Worm (Caenorhabditis elegans) whole organism, L1 larva: ENCODE data around the gene lgc-6.

Experiments
- ceh-8 ChIP-seq: fragments of 200-800 bp; sonication (Bioruptor generic); optimal IDR thresholded peaks from 2 replicates; lab custom pipeline; 2018; ENCODE audit warnings: mild to moderate bottlenecking, missing genetic modification characterization, moderate library complexity, missing compliant biosample characterization
- ceh-90 ChIP-seq: sonication (generic microtip); optimal IDR thresholded peaks from 2 replicates; lab custom pipeline; 2016; ENCODE audit warnings: missing genetic modification characterization, missing compliant biosample characterization
- fkh-10 ChIP-seq: sonication (generic microtip); optimal IDR thresholded peaks from 2 replicates; lab custom pipeline; 2017; ENCODE audit warnings: missing biosample characterization, missing genetic modification reagents, missing genetic modification characterization
- mdl-1 ChIP-seq, 2 experiments: fragments of 150-350 bp; optimal IDR thresholded peaks; 2 replicates each; lab custom pipeline; 2014 to 2017; ENCODE audit warnings: missing biosample characterization in 2 of 2, missing genetic modification characterization in 2 of 2, inconsistent platforms in 1 of 2
- snpc-4 ChIP-seq: fragments of 150-350 bp; optimal IDR thresholded peaks from 2 replicates; lab custom pipeline; 2014; ENCODE audit warnings: missing biosample characterization, missing genetic modification characterization
- unc-86 ChIP-seq: sonication (generic microtip); optimal IDR thresholded peaks from 2 replicates; lab custom pipeline; 2016; ENCODE audit warnings: missing genetic modification characterization, missing compliant biosample characterization

DNA sequence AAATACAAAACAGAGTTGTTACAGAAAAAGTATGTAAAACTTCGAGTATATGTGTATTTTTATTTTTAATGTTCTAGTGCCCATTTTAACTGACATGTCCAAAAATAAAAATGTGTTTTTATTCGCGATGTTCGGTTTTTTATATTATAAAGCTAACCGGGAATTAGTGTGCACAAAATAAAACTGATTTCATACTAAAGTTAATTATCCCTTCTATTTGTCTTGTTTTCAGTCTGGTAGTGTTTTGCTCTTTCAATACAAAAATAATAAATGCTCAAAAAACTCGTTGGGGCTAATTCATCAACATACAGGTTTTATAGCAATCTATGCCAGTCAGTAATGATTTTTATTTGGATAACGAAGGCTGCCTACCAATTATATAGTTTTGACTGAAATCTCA is 45.0 kb downstream of the lgc-6 start:
- TF ChIP-seq unc-86 (tag; lab: Kevin White, UChicago) (no peak), fkh-10 (GFP tag; lab: Kevin White, UChicago) (no peak), ceh-90 (no peak), mdl-1 (tag; optimal IDR thresholded peaks at IDR 0.05; lab: Kevin White, UChicago) (no peak), ceh-8 (GFP tag; lab: Kevin White, UChicago) (no peak), snpc-4 (tag; lab: Kevin White, UChicago) (no peak)
